Worm (Caenorhabditis elegans): ENCODE results near the gene K08B12.3.

K08B12.3 gene

DNA sequence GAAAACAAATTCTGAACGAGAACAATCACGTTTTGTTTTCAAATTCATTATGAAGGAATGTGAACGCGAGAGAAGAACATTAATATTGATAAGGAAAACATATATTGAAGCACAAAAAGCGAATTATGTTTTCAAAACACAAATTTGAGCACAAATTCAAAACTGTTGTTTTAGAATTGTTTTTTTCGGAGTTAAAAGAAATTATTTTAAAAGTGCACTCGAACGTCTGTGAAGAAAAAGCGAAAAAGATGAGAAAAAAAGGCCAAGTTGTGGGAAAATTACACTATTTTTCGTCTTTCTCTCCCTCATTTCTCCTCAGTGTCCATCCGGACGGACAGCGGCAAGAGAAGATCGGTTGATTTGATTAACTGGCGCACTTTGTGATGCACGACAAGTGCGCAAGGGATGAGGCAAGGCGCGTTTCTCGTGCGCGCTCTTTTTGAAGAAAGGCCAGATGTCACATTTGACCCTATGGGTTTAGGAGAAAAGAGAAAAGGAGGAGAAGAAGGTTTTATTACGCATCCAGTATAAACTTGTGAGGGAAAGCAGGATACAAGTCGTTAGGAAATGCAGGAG lies 32.3 kb downstream of the K08B12.3 start, which contains the start of gene mrck-1 (continued):
- TF ChIP-seq nhr-11 (tag; optimal IDR thresholded peaks at IDR 0.05): no peak
- peak; percentile 44 for TF ChIP-seq nhr-10 (tag; optimal IDR thresholded peaks at IDR 0.05)
- TF ChIP-seq nhr-21 (tag; optimal IDR thresholded peaks at IDR 0.05): peak; percentile 86
- TF ChIP-seq ama-1 (optimal IDR thresholded peaks at IDR 0.05): peak; percentile 47
- no peak for TF ChIP-seq ZK546.5 (tag; optimal IDR thresholded peaks at IDR 0.05)
- TF ChIP-seq ztf-4 (tag; optimal IDR thresholded peaks at IDR 0.05): no peak
- peak; percentile 87 to 94 for TF ChIP-seq lsy-2 (tag; optimal IDR thresholded peaks at IDR 0.05)
- TF ChIP-seq F13H6.1 (tag; optimal IDR thresholded peaks at IDR 0.05): peak; percentile 97
- no peak for TF ChIP-seq nhr-77 (tag; optimal IDR thresholded peaks at IDR 0.05)
- TF ChIP-seq C34F6.9 (tag; optimal IDR thresholded peaks at IDR 0.05): peak; percentile 98
- TF ChIP-seq lin-11 (tag; optimal IDR thresholded peaks at IDR 0.05): peak; percentile 76
- no peak for TF ChIP-seq nhr-237 (tag; optimal IDR thresholded peaks at IDR 0.05)
- peak; percentile 43 for TF ChIP-seq R02D3.7 (tag; optimal IDR thresholded peaks at IDR 0.05)
- TF ChIP-seq sma-3 (GFP tag; optimal IDR thresholded peaks at IDR 0.05): peak; percentile 92
- no peak for TF ChIP-seq nhr-12 (tag; optimal IDR thresholded peaks at IDR 0.05)
- TF ChIP-seq unc-55 (GFP tag; optimal IDR thresholded peaks at IDR 0.05): peak; percentile 86
- TF ChIP-seq peb-1 (tag; optimal IDR thresholded peaks at IDR 0.05): no peak
- peak; percentile 81 for TF ChIP-seq ceh-16 (tag; optimal IDR thresholded peaks at IDR 0.05)
- peak; percentile 92 for TF ChIP-seq mab-5 (tag; optimal IDR thresholded peaks at IDR 0.05)

DNA sequence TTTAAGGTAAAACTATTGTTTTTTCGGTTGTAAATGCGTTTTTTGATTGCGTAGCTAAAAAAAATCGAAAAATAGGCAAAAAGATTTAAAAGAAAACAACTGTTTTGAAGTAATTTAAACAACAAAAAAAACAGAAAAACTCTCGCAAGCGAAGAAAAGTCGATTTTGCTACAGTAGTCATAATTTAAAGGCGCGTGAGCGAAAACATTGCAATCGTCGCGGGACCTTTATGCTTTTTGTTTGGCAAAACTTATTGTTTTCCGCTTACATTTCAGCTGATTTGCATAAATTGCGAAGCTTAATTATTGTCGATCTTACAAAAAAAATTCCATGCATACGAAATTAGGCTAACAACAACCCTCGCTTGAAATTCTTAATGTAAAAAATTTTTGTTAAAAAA lies 33.0 kb downstream of the K08B12.3 start:
- TF ChIP-seq nhr-237 (tag; optimal IDR thresholded peaks at IDR 0.05) (no peak), nhr-6 (tag; optimal IDR thresholded peaks at IDR 0.05) (no peak)

DNA sequence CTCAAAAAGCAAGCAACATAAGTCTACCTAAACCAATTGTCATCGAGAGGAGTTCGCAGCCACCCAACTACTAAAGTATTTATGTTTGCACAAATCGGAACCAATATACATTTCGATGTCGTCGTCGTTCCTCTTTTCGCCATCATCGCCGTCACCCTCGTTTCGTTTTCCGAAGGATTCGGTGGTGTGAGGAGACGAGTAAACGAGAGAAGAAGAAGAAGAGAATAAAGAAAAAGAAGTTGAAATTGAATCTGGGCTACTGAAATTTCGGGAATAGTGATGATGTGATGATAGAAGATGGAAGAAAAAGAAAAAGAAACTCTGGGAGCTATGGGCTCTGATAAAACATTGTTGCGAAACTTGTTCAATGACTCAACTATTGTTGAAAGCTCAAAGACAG lies 33.5 kb downstream of the K08B12.3 start:
- TF ChIP-seq unc-55 (GFP tag; optimal IDR thresholded peaks at IDR 0.05): peak; percentile 39
- TF ChIP-seq C34F6.9 (tag; optimal IDR thresholded peaks at IDR 0.05): no peak

DNA sequence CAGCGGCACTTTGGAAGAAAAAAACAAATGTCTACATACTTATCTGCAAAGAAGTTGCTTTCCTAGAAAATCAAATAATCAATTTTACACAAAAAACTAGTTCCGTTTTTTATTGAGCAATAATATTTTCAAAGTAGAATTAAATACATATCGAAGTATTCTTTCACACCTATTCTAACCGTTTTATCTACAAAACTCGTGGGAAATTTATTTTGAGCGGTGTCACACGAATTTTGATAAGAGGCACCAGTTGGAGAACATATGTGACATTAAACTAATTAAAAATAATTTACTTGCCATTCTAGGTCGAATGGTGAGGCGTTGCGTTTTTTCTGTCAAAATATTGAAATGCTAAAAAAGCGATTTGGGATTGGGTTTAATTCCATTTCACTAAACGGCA lies 34.0 kb downstream of the K08B12.3 start:
- TF ChIP-seq Y55F3AM.14 (GFP tag; optimal IDR thresholded peaks at IDR 0.05) (no peak), fos-1 (tag; optimal IDR thresholded peaks at IDR 0.05) (peak; percentile 9), ztf-1 (GFP tag; conservative IDR thresholded peaks at IDR 0.05) (no peak), zag-1 (tag; optimal IDR thresholded peaks at IDR 0.05) (no peak), C34F6.9 (tag; optimal IDR thresholded peaks at IDR 0.05) (peak; percentile 12), lsy-2 (tag; optimal IDR thresholded peaks at IDR 0.05) (no peak)

DNA sequence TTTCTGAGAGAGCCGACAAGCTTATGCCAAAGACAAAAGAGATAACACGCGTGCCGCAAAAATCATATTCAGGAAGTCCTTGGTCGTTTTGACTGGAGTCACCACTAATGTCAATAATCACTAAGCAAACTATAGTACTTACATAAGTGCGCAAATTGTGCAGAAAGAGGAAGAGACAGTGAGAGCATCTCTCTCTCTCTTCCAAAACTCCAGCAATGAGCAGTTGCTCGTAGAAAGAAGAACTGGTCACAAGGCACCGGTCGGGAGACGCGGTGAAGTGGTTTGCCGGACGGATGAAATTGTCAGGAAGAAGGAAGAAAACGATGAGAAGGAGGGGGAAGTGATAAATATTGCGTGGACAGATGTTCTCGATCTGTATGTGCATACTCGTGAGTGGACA lies 35.1 kb downstream of the K08B12.3 start:
- TF ChIP-seq nhr-12 (tag; optimal IDR thresholded peaks at IDR 0.05): no peak
- peak; percentile 43 for TF ChIP-seq nhr-129 (tag; optimal IDR thresholded peaks at IDR 0.05)
- TF ChIP-seq sma-9 (GFP tag; optimal IDR thresholded peaks at IDR 0.05): peak; percentile 4
- no peak for TF ChIP-seq sma-9 (tag; optimal IDR thresholded peaks at IDR 0.05)
- peak; percentile 16 for TF ChIP-seq C34F6.9 (tag; optimal IDR thresholded peaks at IDR 0.05)
- TF ChIP-seq nhr-237 (tag; optimal IDR thresholded peaks at IDR 0.05): no peak
- peak; percentile 42 for TF ChIP-seq F13H6.1 (tag; optimal IDR thresholded peaks at IDR 0.05)
- TF ChIP-seq sem-4 (tag; optimal IDR thresholded peaks at IDR 0.05): no peak
- TF ChIP-seq nhr-11 (tag; optimal IDR thresholded peaks at IDR 0.05): no peak
- peak; percentile 18 for TF ChIP-seq mab-5 (tag; optimal IDR thresholded peaks at IDR 0.05)

DNA sequence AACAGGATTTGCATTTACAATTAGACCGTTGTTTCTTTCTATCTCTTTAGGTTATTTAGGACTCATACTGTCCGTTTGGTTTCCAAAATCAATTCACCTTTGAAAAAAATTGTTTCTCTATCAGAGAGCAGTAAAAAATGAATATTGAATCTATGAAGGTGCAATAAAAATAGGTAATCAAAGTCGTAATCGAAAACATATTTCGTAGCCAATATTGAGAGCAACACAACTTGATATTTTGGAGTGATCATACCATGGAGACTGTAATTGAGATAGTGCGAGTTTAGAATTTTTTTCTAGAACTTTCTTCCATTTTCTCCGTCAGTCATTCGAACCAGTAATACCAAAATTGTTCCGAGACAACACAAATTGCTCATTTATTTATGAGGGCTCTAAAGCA lies 35.6 kb downstream of the K08B12.3 start, which contains the start of gene F31F7.2:
Gene F31F7.2 (plus strand): TSS at position 301 of the 400 bp plus-strand sequence.
- TF ChIP-seq nhr-12 (tag; optimal IDR thresholded peaks at IDR 0.05) (no peak), mdl-1 (tag; optimal IDR thresholded peaks at IDR 0.05) (no peak), nhr-11 (tag; optimal IDR thresholded peaks at IDR 0.05) (no peak), egl-27 (tag; optimal IDR thresholded peaks at IDR 0.05) (no peak), sma-9 (GFP tag; optimal IDR thresholded peaks at IDR 0.05) (no peak), sma-9 (tag; optimal IDR thresholded peaks at IDR 0.05) (no peak), aly-2 (tag; optimal IDR thresholded peaks at IDR 0.05) (no peak), lsy-2 (tag; optimal IDR thresholded peaks at IDR 0.05) (no peak), lin-39 (tag; optimal IDR thresholded peaks at IDR 0.05) (no peak), ZK546.5 (tag; optimal IDR thresholded peaks at IDR 0.05) (no peak)
